Fruit fly (Drosophila melanogaster) whole organism, embryonic: ENCODE results near the gene Prim2.
A peak's percentile ranks its signal among the peaks of the same experiment; 100 is the strongest.

Experiments used
- Atf-2 ChIP-seq: fragments of 200-800 bp; sonication (Bioruptor generic); optimal IDR thresholded peaks from 2 replicates; lab custom pipeline; 2016; ENCODE audit warnings: missing biosample characterization, missing genetic modification characterization
- CG10321 ChIP-seq: fragments of 200-800 bp; sonication (Bioruptor generic); IDR thresholded peaks from 2 replicates; pipeline ENCODE4 v1.3.6; 2022; ENCODE audit warnings: missing biosample characterization, missing genetic modification characterization
- CG10366 ChIP-seq: fragments of 200-800 bp; sonication (Bioruptor generic); IDR thresholded peaks from 2 replicates; pipeline ENCODE4 v1.3.6; 2022; ENCODE audit warnings: missing biosample characterization, missing genetic modification characterization
- CG10462 ChIP-seq: fragments of 200-800 bp; sonication (Bioruptor generic); optimal IDR thresholded peaks from 2 replicates; lab custom pipeline; 2016; ENCODE audit warnings: missing biosample characterization, missing genetic modification characterization
- CG10654 ChIP-seq: fragments of 200-800 bp; sonication (Bioruptor generic); optimal IDR thresholded peaks from 2 replicates; lab custom pipeline; 2016; ENCODE audit warnings: missing biosample characterization, missing genetic modification characterization
- CG12299 ChIP-seq: fragments of 200-800 bp; sonication (Bioruptor generic); optimal IDR thresholded peaks from 2 replicates; lab custom pipeline; 2018; ENCODE audit warnings: missing biosample characterization, mild to moderate bottlenecking, missing genetic modification characterization
- CG12659 ChIP-seq: fragments of 200-800 bp; sonication (Bioruptor generic); optimal IDR thresholded peaks from 3 replicates; lab custom pipeline; 2017; ENCODE audit warnings: mild to moderate bottlenecking, missing biosample characterization, missing genetic modification reagents, missing genetic modification characterization
- CG13123 ChIP-seq: fragments of 200-800 bp; sonication (Bioruptor generic); optimal IDR thresholded peaks from 2 replicates; lab custom pipeline; 2016; ENCODE audit warnings: missing biosample characterization, missing genetic modification characterization
- CG13624 ChIP-seq: fragments of 200-800 bp; sonication (Bioruptor generic); optimal IDR thresholded peaks from 2 replicates; lab custom pipeline; 2016; ENCODE audit warnings: missing biosample characterization, missing genetic modification characterization
- CG15073 ChIP-seq: fragments of 200-800 bp; sonication (Bioruptor generic); optimal IDR thresholded peaks from 2 replicates; lab custom pipeline; 2016; ENCODE audit warnings: missing biosample characterization, missing genetic modification characterization
- CG1602 ChIP-seq: fragments of 200-800 bp; sonication (Bioruptor generic); optimal IDR thresholded peaks from 3 replicates; lab custom pipeline; 2016; ENCODE audit warnings: missing biosample characterization, missing genetic modification characterization
- CG17568 ChIP-seq: fragments of 200-800 bp; sonication (Bioruptor generic); optimal IDR thresholded peaks from 2 replicates; lab custom pipeline; 2018; ENCODE audit warnings: missing biosample characterization, mild to moderate bottlenecking, missing genetic modification characterization, moderate library complexity
- CG1792 ChIP-seq: fragments of 200-800 bp; sonication (Bioruptor generic); optimal IDR thresholded peaks from 2 replicates; lab custom pipeline; 2016; ENCODE audit warnings: missing biosample characterization, missing genetic modification characterization
- CG4404 ChIP-seq: fragments of 200-800 bp; sonication (Bioruptor generic); IDR thresholded peaks from 2 replicates; pipeline ENCODE4 v1.3.6; 2022; ENCODE audit warnings: missing biosample characterization, missing genetic modification characterization
- CG5953 ChIP-seq: fragments of 200-800 bp; sonication (Bioruptor generic); IDR thresholded peaks from 2 replicates; pipeline ENCODE4 v1.3.6; 2022; ENCODE audit warnings: missing biosample characterization, missing genetic modification characterization
- CG6654 ChIP-seq: fragments of 200-800 bp; sonication (Bioruptor generic); optimal IDR thresholded peaks from 2 replicates; lab custom pipeline; 2017; ENCODE audit warnings: missing biosample characterization, mild to moderate bottlenecking, missing genetic modification characterization
- CG8388 ChIP-seq: fragments of 200-800 bp; sonication (Bioruptor generic); optimal IDR thresholded peaks from 2 replicates; lab custom pipeline; 2019; ENCODE audit warnings: missing biosample characterization, mild to moderate bottlenecking, missing genetic modification characterization, moderate library complexity
- CG8924 ChIP-seq: fragments of 200-800 bp; optimal IDR thresholded peaks from 3 replicates; lab custom pipeline; 2019; ENCODE audit warnings: missing biosample characterization, mild to moderate bottlenecking, missing genetic modification characterization, moderate library complexity
- CG9215 ChIP-seq: fragments of 200-800 bp; sonication (Bioruptor generic); IDR thresholded peaks from 2 replicates; pipeline ENCODE4 v1.3.6; 2022; ENCODE audit warnings: missing biosample characterization, missing genetic modification characterization
- CG9876 ChIP-seq: fragments of 200-800 bp; sonication (Bioruptor generic); optimal IDR thresholded peaks from 2 replicates; lab custom pipeline; 2016; ENCODE audit warnings: missing biosample characterization, missing genetic modification characterization
- Dip2 ChIP-seq: fragments of 200-800 bp; sonication (Bioruptor generic); IDR thresholded peaks from 2 replicates; pipeline ENCODE4 v1.3.6; 2022; ENCODE audit warnings: missing biosample characterization, missing genetic modification characterization
- Drgx ChIP-seq: fragments of 200-800 bp; sonication (Bioruptor generic); IDR thresholded peaks from 2 replicates; pipeline ENCODE4 v1.3.6; 2022; ENCODE audit warnings: missing biosample characterization, missing genetic modification characterization
- ERR ChIP-seq: fragments of 200-800 bp; sonication (Bioruptor generic); optimal IDR thresholded peaks from 2 replicates; lab custom pipeline; 2016; ENCODE audit warnings: missing biosample characterization, missing genetic modification characterization
- H15 ChIP-seq: fragments of 200-800 bp; sonication (Bioruptor generic); IDR thresholded peaks from 3 replicates; pipeline ENCODE4 v1.3.6; 2022; ENCODE audit warnings: missing biosample characterization, missing genetic modification characterization
- HLH4C ChIP-seq: fragments of 200-800 bp; sonication (Bioruptor generic); IDR thresholded peaks from 3 replicates; pipeline ENCODE4 v1.3.6; 2022; ENCODE audit warnings: missing biosample characterization, missing genetic modification characterization; ENCODE audit not compliant: partially characterized antibody
- Max ChIP-seq: fragments of 200-800 bp; sonication (Bioruptor generic); optimal IDR thresholded peaks from 2 replicates; lab custom pipeline; 2016; ENCODE audit warnings: missing biosample characterization, mild to moderate bottlenecking, missing genetic modification characterization
- Rx ChIP-seq: fragments of 200-800 bp; sonication (Bioruptor generic); IDR thresholded peaks from 2 replicates; pipeline ENCODE4 v1.3.6; 2022; ENCODE audit warnings: missing biosample characterization, missing genetic modification characterization
- Trl ChIP-seq, 3 experiments: fragments of >200 bp in 2 of 3; fragments of 200-800 bp in 1 of 3; sonication (Bioruptor generic) in 1 of 3; optimal IDR thresholded peaks; 2 replicates in 1 of 3; 3 replicates in 2 of 3; lab custom pipeline; 2016 to 2017; ENCODE audit warnings: missing biosample characterization in 1 of 3, missing genetic modification characterization in 1 of 3
- ab ChIP-seq: fragments of 200-800 bp; sonication (Bioruptor generic); optimal IDR thresholded peaks from 2 replicates; lab custom pipeline; 2016; ENCODE audit warnings: missing biosample characterization, missing genetic modification characterization
- amos ChIP-seq: fragments of 200-800 bp; sonication (Bioruptor generic); IDR thresholded peaks from 2 replicates; pipeline ENCODE4 v1.3.6; 2022; ENCODE audit warnings: missing biosample characterization, missing genetic modification characterization; ENCODE audit not compliant: partially characterized antibody
- ase ChIP-seq: fragments of 200-800 bp; sonication (Bioruptor generic); IDR thresholded peaks from 3 replicates; pipeline ENCODE4 v1.3.6; 2022; ENCODE audit warnings: missing biosample characterization, missing genetic modification characterization
- ash1 ChIP-seq: fragments of 200-800 bp; sonication (Bioruptor generic); optimal IDR thresholded peaks from 2 replicates; lab custom pipeline; 2018; ENCODE audit warnings: missing biosample characterization, mild to moderate bottlenecking, missing genetic modification characterization
- cato ChIP-seq: fragments of 200-800 bp; sonication (Bioruptor generic); optimal IDR thresholded peaks from 2 replicates; lab custom pipeline; 2016; ENCODE audit warnings: missing biosample characterization, missing genetic modification characterization, borderline replicate concordance
- corto ChIP-seq: fragments of 200-800 bp; sonication (Bioruptor generic); optimal IDR thresholded peaks from 2 replicates; lab custom pipeline; 2016; ENCODE audit warnings: missing biosample characterization, mild to moderate bottlenecking, missing genetic modification characterization, moderate library complexity
- crp ChIP-seq, 2 experiments: fragments of 200-800 bp; sonication (Bioruptor generic); optimal IDR thresholded peaks; 2 replicates in 1 of 2; 3 replicates in 1 of 2; lab custom pipeline; 2017; ENCODE audit warnings: missing biosample characterization in 2 of 2, missing genetic modification characterization in 2 of 2, mild to moderate bottlenecking in 1 of 2, moderate library complexity in 1 of 2
- dpn ChIP-seq, 2 experiments: fragments of 200-800 bp; sonication (Bioruptor generic); optimal IDR thresholded peaks; 3 replicates each; lab custom pipeline; 2016; ENCODE audit warnings: missing biosample characterization in 2 of 2, missing genetic modification characterization in 2 of 2
- fd64A ChIP-seq: fragments of 200-800 bp; sonication (Bioruptor generic); optimal IDR thresholded peaks from 3 replicates; lab custom pipeline; 2018; ENCODE audit warnings: missing biosample characterization, mild to moderate bottlenecking, missing genetic modification characterization
- gfzf ChIP-seq: fragments of 200-800 bp; sonication (Bioruptor generic); optimal IDR thresholded peaks from 2 replicates; lab custom pipeline; 2016; ENCODE audit warnings: missing biosample characterization, mild to moderate bottlenecking, missing genetic modification characterization, moderate library complexity
- ham ChIP-seq: fragments of 200-800 bp; sonication (Bioruptor generic); IDR thresholded peaks from 2 replicates; pipeline ENCODE4 v1.3.6; 2022; ENCODE audit warnings: missing biosample characterization, missing genetic modification characterization
- jumu ChIP-seq: fragments of 200-800 bp; sonication (Bioruptor generic); optimal IDR thresholded peaks from 3 replicates; lab custom pipeline; 2016; ENCODE audit warnings: missing biosample characterization, missing genetic modification characterization
- lilli ChIP-seq: fragments of 200-800 bp; sonication (Bioruptor generic); optimal IDR thresholded peaks from 3 replicates; lab custom pipeline; 2016; ENCODE audit warnings: missing biosample characterization, missing genetic modification characterization
- maf-S ChIP-seq: fragments of 200-800 bp; sonication (Bioruptor generic); optimal IDR thresholded peaks from 2 replicates; lab custom pipeline; 2016; ENCODE audit warnings: missing biosample characterization, missing genetic modification characterization
- mld ChIP-seq: fragments of 200-800 bp; sonication (Bioruptor generic); IDR thresholded peaks from 3 replicates; pipeline ENCODE4 v1.3.6; 2022; ENCODE audit warnings: missing biosample characterization, missing genetic modification characterization; ENCODE audit not compliant: partially characterized antibody
- pb ChIP-seq: fragments of 200-800 bp; sonication (Bioruptor generic); optimal IDR thresholded peaks from 3 replicates; lab custom pipeline; 2016; ENCODE audit warnings: missing biosample characterization, missing genetic modification characterization
- pnt ChIP-seq: fragments of 200-800 bp; sonication (Bioruptor generic); optimal IDR thresholded peaks from 3 replicates; lab custom pipeline; 2016; ENCODE audit warnings: missing biosample characterization, missing genetic modification characterization
- sisA ChIP-seq: fragments of 200-800 bp; sonication (Bioruptor generic); IDR thresholded peaks from 2 replicates; pipeline ENCODE4 v1.3.6; 2022; ENCODE audit warnings: missing biosample characterization, missing genetic modification characterization
- sob ChIP-seq: fragments of 200-800 bp; sonication (Bioruptor generic); IDR thresholded peaks from 2 replicates; pipeline ENCODE4 v1.3.6; 2022; ENCODE audit warnings: missing biosample characterization, missing genetic modification characterization
- sqz ChIP-seq: fragments of 200-800 bp; sonication (Bioruptor generic); optimal IDR thresholded peaks from 3 replicates; lab custom pipeline; 2018; ENCODE audit warnings: missing biosample characterization, mild to moderate bottlenecking, missing genetic modification characterization
- tio ChIP-seq: fragments of 200-800 bp; sonication (Bioruptor generic); optimal IDR thresholded peaks from 2 replicates; lab custom pipeline; 2017; ENCODE audit warnings: missing biosample characterization, missing genetic modification characterization, inconsistent platforms
- wek ChIP-seq: fragments of 200-800 bp; sonication (Bioruptor generic); optimal IDR thresholded peaks from 3 replicates; lab custom pipeline; 2018; ENCODE audit warnings: missing biosample characterization, mild to moderate bottlenecking, missing genetic modification characterization, moderate library complexity

Gene Prim2

dm6 chr3L:20399550-20400109, 38.2 kb upstream of the Prim2 start (continued):
- TF ChIP-seq CG10462 (GFP tag; lab: Kevin White, UChicago): peak; percentile 80
- peak; percentile 86 for TF ChIP-seq Max (GFP tag; lab: Kevin White, UChicago)
- peak; percentile 60 for TF ChIP-seq pnt (GFP tag; lab: Kevin White, UChicago)
- TF ChIP-seq wek (GFP tag; lab: Kevin White, UChicago): peak; percentile 26
- TF ChIP-seq sob (GFP tag; lab: Robert Waterston, UW): peak; percentile 86
- TF ChIP-seq H15 (GFP tag; lab: Robert Waterston, UW): peak; percentile 77
- peak; percentile 85 for TF ChIP-seq CG12299 (tag; lab: Kevin White, UChicago)
- TF ChIP-seq sisA (GFP tag; lab: Robert Waterston, UW): peak; percentile 85
- TF ChIP-seq CG5953: peak; percentile 68
- no peak for TF ChIP-seq Trl (optimal IDR thresholded peaks at IDR 0.05; lab: Kevin White, UChicago)
- TF ChIP-seq Trl (GFP tag; optimal IDR thresholded peaks at IDR 0.05; lab: Kevin White, UChicago): peak; percentile 76
- peak; percentile 83 for TF ChIP-seq corto (GFP tag; lab: Kevin White, UChicago)
- peak; percentile 77 for TF ChIP-seq CG13624
- TF ChIP-seq ham (GFP tag; lab: Robert Waterston, UW): peak; percentile 52; the same call in 1 of the 2 replicates
- peak; percentile 76; the same call in 2 of the 3 replicates for TF ChIP-seq ase (GFP tag; lab: Robert Waterston, UW)
- TF ChIP-seq Atf-2 (GFP tag; lab: Kevin White, UChicago): peak; percentile 81
- TF ChIP-seq HLH4C (GFP tag; lab: Robert Waterston, UW): no peak
- peak; percentile 58 for TF ChIP-seq cato (GFP tag; lab: Kevin White, UChicago)
- peak; percentile 67 for TF ChIP-seq CG13123
- peak; percentile 76 for TF ChIP-seq sqz (GFP tag; lab: Kevin White, UChicago)
- TF ChIP-seq Drgx (GFP tag; lab: Robert Waterston, UW): peak; percentile 92
- TF ChIP-seq CG15073 (GFP tag; lab: Kevin White, UChicago): peak; percentile 99
- peak; percentile 52 for TF ChIP-seq jumu (GFP tag; lab: Kevin White, UChicago)
- no peak for TF ChIP-seq mld
- TF ChIP-seq CG8924 (tag; lab: Kevin White, UChicago): peak; percentile 93
- TF ChIP-seq ash1 (GFP tag; lab: Kevin White, UChicago): no peak
- peak; percentile 83 for TF ChIP-seq CG10654
- TF ChIP-seq CG9215 (GFP tag; lab: Robert Waterston, UW): peak; percentile 83
- TF ChIP-seq CG4404 (GFP tag; lab: Robert Waterston, UW): peak; percentile 67
- TF ChIP-seq CG1602 (GFP tag; lab: Kevin White, UChicago): peak; percentile 81
- TF ChIP-seq dpn (GFP tag; optimal IDR thresholded peaks at IDR 0.05; lab: Kevin White, UChicago): peak; percentile 84 to 88
- peak; percentile 90 for TF ChIP-seq lilli (GFP tag; lab: Kevin White, UChicago)
- peak; percentile 54; the same call in 1 of the 2 replicates for TF ChIP-seq CG10321 (GFP tag; lab: Robert Waterston, UW)
- peak; percentile 93 for TF ChIP-seq CG12659 (GFP tag; lab: Kevin White, UChicago)
- TF ChIP-seq pb (GFP tag; lab: Kevin White, UChicago): peak; percentile 81
- TF ChIP-seq CG1792: peak; percentile 32
- peak; percentile 62 for TF ChIP-seq fd64A (GFP tag; lab: Kevin White, UChicago)
- no peak; the same call in none of the 2 replicates for TF ChIP-seq Rx (GFP tag; lab: Robert Waterston, UW)
- TF ChIP-seq CG9876: peak; percentile 62
- TF ChIP-seq CG6654 (GFP tag; lab: Kevin White, UChicago): peak; percentile 60
- no peak for TF ChIP-seq amos (GFP tag; lab: Robert Waterston, UW)
- no peak for TF ChIP-seq Dip2 (GFP tag; lab: Robert Waterston, UW)
- peak; percentile 78 for TF ChIP-seq CG10366 (GFP tag; lab: Robert Waterston, UW)
- no peak for TF ChIP-seq gfzf (GFP tag; lab: Kevin White, UChicago)
- peak; percentile 62 for TF ChIP-seq ERR (GFP tag; lab: Kevin White, UChicago)
- TF ChIP-seq crp (GFP tag; optimal IDR thresholded peaks at IDR 0.05; lab: Kevin White, UChicago): peak in 1 of 2 experiments; percentile 46
- TF ChIP-seq ab (GFP tag; lab: Kevin White, UChicago): peak; percentile 82
- TF ChIP-seq CG17568 (GFP tag; lab: Kevin White, UChicago): peak; percentile 83
- TF ChIP-seq tio (GFP tag; lab: Kevin White, UChicago): peak; percentile 91
- TF ChIP-seq CG8388 (GFP tag; lab: Kevin White, UChicago): peak; percentile 82
- peak; percentile 76 for TF ChIP-seq maf-S (GFP tag; lab: Kevin White, UChicago)
